Worm (Caenorhabditis elegans) whole organism, L4 larva: ENCODE data around the gene osm-7.

Experiments
- D1046.2 ChIP-seq: fragments of 200-800 bp; sonication (Bioruptor generic); IDR thresholded peaks from 2 replicates; pipeline ENCODE4 v1.3.6; 2022; ENCODE audit warnings: missing genetic modification characterization, missing compliant biosample characterization
- F26F4.8 ChIP-seq: fragments of 200-800 bp; sonication (Bioruptor generic); conservative IDR thresholded peaks from 2 replicates; pipeline ENCODE4 v1.3.6; 2022; ENCODE audit warnings: missing genetic modification characterization, missing compliant biosample characterization
- T20F7.1 ChIP-seq: fragments of 200-800 bp; sonication (Bioruptor generic); optimal IDR thresholded peaks from 2 replicates; lab custom pipeline; 2018; ENCODE audit warnings: mild to moderate bottlenecking, missing genetic modification characterization, missing compliant biosample characterization
- T26A8.4 ChIP-seq: fragments of 200-800 bp; sonication (Bioruptor generic); IDR thresholded peaks from 2 replicates; pipeline ENCODE4 v1.3.6; 2022; ENCODE audit warnings: missing genetic modification characterization, missing compliant biosample characterization
- Y48G9A.11 ChIP-seq: fragments of 200-800 bp; sonication (Bioruptor generic); IDR thresholded peaks from 2 replicates; pipeline ENCODE4 v1.3.6; 2022; ENCODE audit warnings: missing genetic modification reagents, missing genetic modification characterization, missing compliant biosample characterization
- Y75B8A.6 ChIP-seq: fragments of 200-800 bp; sonication (Bioruptor generic); IDR thresholded peaks from 2 replicates; pipeline ENCODE4 v1.3.6; 2022; ENCODE audit warnings: missing genetic modification reagents, missing genetic modification characterization, missing compliant biosample characterization
- ZK546.5 ChIP-seq, 2 experiments: sonication (generic microtip); optimal IDR thresholded peaks; 2 replicates each; lab custom pipeline; 2017; ENCODE audit warnings: missing biosample characterization in 2 of 2, missing genetic modification characterization in 2 of 2
- aha-1 ChIP-seq: fragments of 150-350 bp; peaks from one replicate; lab custom pipeline; 2014; ENCODE audit warnings: missing biosample characterization, missing genetic modification characterization
- ama-1 ChIP-seq: fragments of 150-350 bp; optimal IDR thresholded peaks from 2 replicates; lab custom pipeline; 2014; ENCODE audit warnings: inconsistent platforms, mixed read lengths
- ceh-28 ChIP-seq: fragments of 150-350 bp; optimal IDR thresholded peaks from 2 replicates; lab custom pipeline; 2014; ENCODE audit warnings: missing biosample characterization, missing genetic modification reagents, missing genetic modification characterization
- ceh-32 ChIP-seq: sonication (generic microtip); optimal IDR thresholded peaks from 2 replicates; lab custom pipeline; 2016; ENCODE audit warnings: mild to moderate bottlenecking, missing genetic modification characterization, missing compliant biosample characterization; ENCODE audit not compliant: poor library complexity
- ceh-62 ChIP-seq: sonication (generic microtip); optimal IDR thresholded peaks from 2 replicates; lab custom pipeline; 2017; ENCODE audit warnings: missing biosample characterization, missing genetic modification characterization
- ctbp-1 ChIP-seq: fragments of 200-800 bp; sonication (Bioruptor generic); IDR thresholded peaks from 2 replicates; pipeline ENCODE4 v1.3.6; 2022; ENCODE audit warnings: missing genetic modification reagents, missing genetic modification characterization, missing compliant biosample characterization
- daf-19 ChIP-seq: fragments of 200-800 bp; sonication (Bioruptor generic); conservative IDR thresholded peaks from 2 replicates; pipeline ENCODE4 v1.3.6; 2022; ENCODE audit warnings: missing genetic modification characterization, missing compliant biosample characterization
- duxl-1 ChIP-seq: sonication (generic microtip); optimal IDR thresholded peaks from 2 replicates; lab custom pipeline; 2016; ENCODE audit warnings: mild to moderate bottlenecking, missing genetic modification characterization, moderate library complexity, missing compliant biosample characterization; ENCODE audit not compliant: poor library complexity
- fkh-10 ChIP-seq: fragments of 150-350 bp; optimal IDR thresholded peaks from 2 replicates; lab custom pipeline; 2014; ENCODE audit warnings: missing biosample characterization, missing genetic modification reagents, missing genetic modification characterization
- hlh-11 ChIP-seq: fragments of 200-800 bp; sonication (Bioruptor generic); optimal IDR thresholded peaks from 2 replicates; lab custom pipeline; 2018; ENCODE audit warnings: mild to moderate bottlenecking, missing genetic modification characterization, missing compliant biosample characterization
- hlh-30 ChIP-seq: sonication (generic microtip); optimal IDR thresholded peaks from 2 replicates; lab custom pipeline; 2017; ENCODE audit warnings: antibody characterized with exemption, mild to moderate bottlenecking, missing genetic modification characterization, missing compliant biosample characterization; ENCODE audit not compliant: insufficient read depth
- lin-13 ChIP-seq: fragments of 150-350 bp; optimal IDR thresholded peaks from 2 replicates; lab custom pipeline; 2014; ENCODE audit warnings: missing biosample characterization, missing genetic modification reagents, missing genetic modification characterization
- lin-39 ChIP-seq: fragments of 150-350 bp; optimal IDR thresholded peaks from 2 replicates; lab custom pipeline; 2014; ENCODE audit warnings: missing biosample characterization, missing genetic modification reagents, missing genetic modification characterization
- lsy-2 ChIP-seq, 2 experiments: fragments of 150-350 bp in 1 of 2; sonication (generic microtip) in 1 of 2; optimal IDR thresholded peaks; 2 replicates each; lab custom pipeline; 2014 to 2017; ENCODE audit warnings: missing biosample characterization in 2 of 2, missing genetic modification characterization in 2 of 2
- mdl-1 ChIP-seq, 2 experiments: fragments of 150-350 bp in 1 of 2; sonication (generic microtip) in 1 of 2; optimal IDR thresholded peaks; 2 replicates each; lab custom pipeline; 2014 to 2017; ENCODE audit warnings: missing biosample characterization in 2 of 2, missing genetic modification characterization in 2 of 2
- mdt-29 ChIP-seq: fragments of 200-800 bp; sonication (Bioruptor generic); IDR thresholded peaks from 2 replicates; pipeline ENCODE4 v1.3.6; 2022; ENCODE audit warnings: missing genetic modification reagents, missing genetic modification characterization, missing compliant biosample characterization
- mep-1 ChIP-seq: fragments of 150-350 bp; sonication (generic microtip); optimal IDR thresholded peaks from 3 replicates; lab custom pipeline; 2014; ENCODE audit warnings: missing biosample characterization, missing genetic modification characterization
- nhr-102 ChIP-seq: sonication (generic microtip); optimal IDR thresholded peaks from 2 replicates; lab custom pipeline; 2016; ENCODE audit warnings: mild to moderate bottlenecking, missing genetic modification characterization, moderate library complexity, missing compliant biosample characterization
- nhr-111 ChIP-seq: fragments of 200-800 bp; sonication (Bioruptor generic); optimal IDR thresholded peaks from 2 replicates; lab custom pipeline; 2018; ENCODE audit warnings: mild to moderate bottlenecking, missing genetic modification characterization, missing compliant biosample characterization
- nhr-237 ChIP-seq: sonication (generic microtip); optimal IDR thresholded peaks from 2 replicates; lab custom pipeline; 2017; ENCODE audit warnings: missing biosample characterization, missing genetic modification characterization
- nhr-28 ChIP-seq: fragments of 150-350 bp; optimal IDR thresholded peaks from 2 replicates; lab custom pipeline; 2014; ENCODE audit warnings: missing biosample characterization, missing genetic modification characterization
- nhr-76 ChIP-seq: fragments of 150-350 bp; optimal IDR thresholded peaks from 2 replicates; lab custom pipeline; 2014; ENCODE audit warnings: missing biosample characterization, missing genetic modification characterization
- nhr-77 ChIP-seq: fragments of 150-350 bp; optimal IDR thresholded peaks from 2 replicates; lab custom pipeline; 2014; ENCODE audit warnings: missing biosample characterization, missing genetic modification characterization
- php-3 ChIP-seq: fragments of 200-800 bp; sonication (Bioruptor generic); IDR thresholded peaks from 2 replicates; pipeline ENCODE4 v1.3.6; 2022; ENCODE audit warnings: missing genetic modification reagents, missing genetic modification characterization, missing compliant biosample characterization
- tra-1 ChIP-seq: fragments of 200-800 bp; sonication (Bioruptor generic); IDR thresholded peaks from 2 replicates; pipeline ENCODE4 v1.3.6; 2022; ENCODE audit warnings: missing genetic modification reagents, missing genetic modification characterization, missing compliant biosample characterization
- unc-62 ChIP-seq, 3 experiments: fragments of 150-350 bp in 1 of 3; sonication (generic microtip); optimal IDR thresholded peaks in 2 of 3; peaks in 1 of 3; 1 replicate in 1 of 3; 2 replicates in 2 of 3; lab custom pipeline; 2014 to 2017; ENCODE audit warnings: missing biosample characterization in 3 of 3, missing genetic modification characterization in 3 of 3, missing genetic modification reagents in 3 of 3, missing genotype in 1 of 3
- vab-7 ChIP-seq: fragments of 200-800 bp; sonication (Bioruptor generic); IDR thresholded peaks from 2 replicates; pipeline ENCODE4 v1.3.6; 2022; ENCODE audit warnings: missing genetic modification reagents, missing genetic modification characterization, missing compliant biosample characterization
- zfp-3 ChIP-seq: fragments of 200-800 bp; sonication (Bioruptor generic); conservative IDR thresholded peaks from 2 replicates; pipeline ENCODE4 v1.3.6; 2022; ENCODE audit warnings: missing genetic modification reagents, missing genetic modification characterization, missing compliant biosample characterization
- zip-2 ChIP-seq: fragments of 150-350 bp; optimal IDR thresholded peaks from 2 replicates; lab custom pipeline; 2014; ENCODE audit warnings: missing biosample characterization, missing genetic modification characterization
- ztf-11 ChIP-seq: fragments of 150-350 bp; optimal IDR thresholded peaks from 2 replicates; lab custom pipeline; 2014; ENCODE audit warnings: missing biosample characterization, missing genetic modification characterization

Gene osm-7

DNA sequence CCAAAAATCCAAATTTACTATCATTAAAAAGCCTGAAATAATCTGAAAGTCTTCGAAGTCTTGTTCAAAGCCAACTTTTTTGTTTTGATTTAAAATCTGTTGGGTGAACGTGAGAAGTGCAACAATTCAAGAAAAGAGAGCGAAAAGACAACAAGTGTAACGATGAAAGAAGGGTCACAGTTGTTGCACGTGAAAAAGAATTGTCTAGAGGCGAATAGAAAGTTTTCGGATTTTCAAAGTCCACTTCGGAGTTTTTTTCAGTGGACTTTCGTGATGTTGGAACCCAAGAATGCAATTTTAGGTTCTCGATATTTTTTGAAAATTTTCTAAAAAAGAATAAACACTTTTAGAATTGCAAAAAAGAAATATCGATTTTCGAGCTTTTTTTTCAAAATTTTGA is 26.0 kb upstream of the osm-7 start (continued):
- no peak for TF ChIP-seq D1046.2 (GFP tag; lab: Robert Waterston, UW)
- TF ChIP-seq tra-1, result no peak
- TF ChIP-seq zfp-3 (GFP tag; lab: Robert Waterston, UW), result no peak
- TF ChIP-seq mdt-29 (GFP tag; lab: Robert Waterston, UW), result 0 out of 2 replicates have a peak, but pooled peaks have one; percentile 32
- TF ChIP-seq lsy-2 (tag; optimal IDR thresholded peaks at IDR 0.05; lab: Kevin White, UChicago), result peak in 1 of 2 experiments; percentile 24

DNA sequence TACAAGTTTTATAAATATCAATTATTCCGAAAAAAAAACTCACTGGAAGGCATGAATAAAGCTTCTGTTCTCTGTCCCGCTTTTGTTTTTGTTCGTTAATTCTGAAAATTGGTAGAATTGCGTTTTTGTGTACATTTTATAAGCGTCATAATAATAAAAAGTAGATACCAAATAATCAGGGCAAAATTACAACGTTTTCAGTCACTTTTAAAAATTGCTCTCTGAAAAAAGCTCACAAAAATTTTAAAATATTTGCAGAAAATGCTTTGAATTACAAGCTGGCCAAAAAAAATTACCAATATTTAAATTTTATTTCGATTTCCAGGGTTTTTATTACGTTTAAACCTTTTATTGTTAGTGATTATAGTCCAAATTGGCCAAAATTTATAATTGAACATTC is 20.7 kb upstream of the osm-7 start, which contains the start of gene scav-2:
TSS of gene scav-2 (minus strand) at position 101 of the 400 bp plus-strand sequence.
- TF ChIP-seq lsy-2 (tag; optimal IDR thresholded peaks at IDR 0.05; lab: Kevin White, UChicago) (no peak), ztf-11 (no peak), nhr-102 (tag; lab: Kevin White, UChicago) (no peak), nhr-77 (no peak), nhr-111 (no peak), D1046.2 (GFP tag; lab: Robert Waterston, UW) (no peak), lin-13 (GFP tag; lab: Kevin White, UChicago) (no peak)
- TF ChIP-seq, all 104 proteins: peak for 0

DNA sequence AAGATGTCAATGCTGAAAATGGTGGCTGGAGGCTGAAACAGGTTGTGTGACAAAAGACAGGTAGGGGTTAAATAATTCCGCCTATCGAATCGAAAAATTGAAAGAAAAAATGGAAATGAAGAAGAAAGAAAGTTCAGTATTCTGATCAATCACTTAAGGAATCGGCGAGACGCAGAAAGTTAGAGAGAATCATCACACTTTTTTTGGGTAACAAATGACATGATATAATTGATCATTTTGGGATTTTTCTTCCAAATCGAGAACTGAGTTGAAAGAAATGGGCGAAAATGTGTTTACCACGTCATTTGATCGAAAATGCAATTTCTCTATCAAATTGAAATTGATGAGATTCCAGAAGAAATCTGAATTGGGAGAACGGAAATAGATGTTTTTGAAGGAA is 19.9 kb upstream of the osm-7 start:
- no peak for TF ChIP-seq T26A8.4 (GFP tag; lab: Robert Waterston, UW)
- TF ChIP-seq hlh-11 (tag; lab: Kevin White, UChicago), result peak; percentile 10
- TF ChIP-seq nhr-237 (tag; lab: Kevin White, UChicago), result no peak
- TF ChIP-seq ceh-32 (tag; lab: Kevin White, UChicago), result no peak
- TF ChIP-seq nhr-28 (tag; lab: Kevin White, UChicago), result peak; percentile 10
- peak; percentile 84 for TF ChIP-seq aha-1 (tag; lab: Kevin White, UChicago)
- TF ChIP-seq vab-7, result no peak
- TF ChIP-seq nhr-76 (tag; lab: Kevin White, UChicago), result no peak
- TF ChIP-seq hlh-30 (tag; lab: Kevin White, UChicago), result peak; percentile 39
- no peak for TF ChIP-seq lin-39 (tag; lab: Kevin White, UChicago)
- TF ChIP-seq mdt-29 (GFP tag; lab: Robert Waterston, UW), result 0 out of 2 replicates have a peak, but pooled peaks have one; percentile 8
- TF ChIP-seq, all 104 proteins: peak for 5

DNA sequence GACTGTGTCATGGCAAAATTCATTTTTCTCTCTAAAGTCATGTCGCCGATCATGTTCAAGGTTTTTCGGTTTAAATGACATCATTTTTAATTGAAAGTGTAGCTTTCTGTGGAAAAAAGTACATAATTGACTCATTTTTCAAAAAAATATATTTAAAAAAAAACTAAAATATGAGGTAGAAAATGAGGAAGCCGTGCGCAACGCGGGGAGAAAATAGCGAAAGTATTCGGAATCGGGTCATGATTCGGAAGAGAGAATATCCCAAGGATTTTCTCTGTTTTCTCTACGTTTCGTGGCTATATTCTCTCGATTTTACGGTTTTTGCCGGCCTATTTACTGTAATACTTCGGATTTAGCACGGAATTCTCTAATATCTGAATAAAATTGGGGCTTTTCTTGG is 15.3 kb upstream of the osm-7 start:
- TF ChIP-seq ZK546.5 (tag; optimal IDR thresholded peaks at IDR 0.05; lab: Kevin White, UChicago), result no peak
- no peak for TF ChIP-seq fkh-10
- no peak for TF ChIP-seq ama-1 (lab: Kevin White, UChicago)
- TF ChIP-seq ceh-62 (tag; lab: Kevin White, UChicago), result no peak
- TF ChIP-seq Y48G9A.11, result no peak
- no peak for TF ChIP-seq zip-2 (tag; lab: Kevin White, UChicago)
- TF ChIP-seq nhr-77, result no peak
- no peak for TF ChIP-seq F26F4.8 (GFP tag; lab: Robert Waterston, UW)
- no peak for TF ChIP-seq Y75B8A.6 (GFP tag; lab: Robert Waterston, UW)
- TF ChIP-seq, all 104 proteins: peak for 0

DNA sequence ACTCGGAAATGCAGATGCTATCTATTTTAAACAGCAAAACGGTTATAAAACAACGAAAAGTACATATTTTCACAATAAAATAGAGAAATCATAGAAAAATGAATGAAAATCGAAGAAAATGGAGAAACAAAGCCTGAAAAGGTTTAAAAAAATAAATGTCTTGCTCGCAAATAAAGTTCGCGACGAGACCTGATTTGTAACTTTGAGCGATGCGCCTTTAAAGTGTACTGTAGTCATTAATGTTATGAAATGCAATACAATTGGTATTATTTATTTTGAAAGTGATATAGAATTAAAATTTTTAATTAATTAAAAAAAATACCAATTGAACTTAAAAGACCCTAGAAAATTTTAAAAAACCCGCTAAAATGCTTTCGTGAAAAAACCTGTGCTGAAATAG is 14.7 kb upstream of the osm-7 start:
- no peak for TF ChIP-seq nhr-111
- peak; percentile 2 for TF ChIP-seq aha-1 (tag; lab: Kevin White, UChicago)

DNA sequence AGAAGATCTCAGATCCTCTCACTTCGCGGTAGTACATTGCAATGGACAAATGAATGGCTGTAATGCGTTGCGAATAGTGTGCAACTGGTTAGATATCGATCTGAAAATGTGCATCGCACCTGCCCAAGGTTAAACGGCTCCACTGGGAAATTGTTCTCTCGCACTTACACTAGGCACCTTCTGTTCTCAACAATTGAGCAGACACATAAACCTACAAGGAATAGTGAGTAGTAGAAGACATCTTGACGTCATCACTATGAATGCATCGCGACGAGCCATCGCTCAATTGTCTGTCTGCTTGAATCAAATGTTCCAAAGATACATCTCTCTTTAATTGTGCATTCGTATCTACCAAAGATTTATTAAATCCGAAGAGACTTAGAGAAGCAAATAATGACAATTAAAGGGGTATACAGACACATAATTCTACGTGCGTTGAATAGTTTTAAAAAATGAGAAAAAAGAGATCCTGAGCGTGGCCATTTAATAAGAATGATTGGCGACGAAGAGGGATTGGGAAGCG is 12.9 kb upstream of the osm-7 start, which contains the start of gene T05D4.2:
TSS of gene T05D4.2 (minus strand) at position 83 of the 523 bp plus-strand sequence.
- TF ChIP-seq duxl-1 (tag; lab: Kevin White, UChicago), result no peak
- peak in 1 of 2 experiments; percentile 59 for TF ChIP-seq lsy-2 (tag; optimal IDR thresholded peaks at IDR 0.05; lab: Kevin White, UChicago)
- no peak for TF ChIP-seq nhr-77
- TF ChIP-seq mep-1, result peak; percentile 8
- TF ChIP-seq ctbp-1 (GFP tag; lab: Robert Waterston, UW), result 0 out of 2 replicates have a peak, but pooled peaks have one; percentile 39
- TF ChIP-seq unc-62 (GFP tag; optimal IDR thresholded peaks at IDR 0.05 in 1 of 2; lab: Kevin White, UChicago), result peak in 1 of 2 experiments; percentile 97
- no peak for TF ChIP-seq unc-62 (tag; optimal IDR thresholded peaks at IDR 0.05; lab: Kevin White, UChicago)
- TF ChIP-seq mdl-1 (tag; optimal IDR thresholded peaks at IDR 0.05; lab: Kevin White, UChicago), result no peak
- no peak for TF ChIP-seq ceh-28
- 0 out of 2 replicates have a peak, but pooled peaks have one; percentile 23 for TF ChIP-seq D1046.2 (GFP tag; lab: Robert Waterston, UW)
- 0 out of 2 replicates have a peak, but pooled peaks have one; percentile 49 for TF ChIP-seq daf-19 (GFP tag; lab: Robert Waterston, UW)
- no peak for TF ChIP-seq php-3 (GFP tag; lab: Robert Waterston, UW)
- TF ChIP-seq ama-1 (lab: Kevin White, UChicago), result peak; percentile 57
- peak; percentile 11 for TF ChIP-seq hlh-11 (tag; lab: Kevin White, UChicago)
- TF ChIP-seq T20F7.1, result no peak
